Worm (Caenorhabditis elegans): ENCODE data around the gene srr-8.

The srr-8 gene

DNA sequence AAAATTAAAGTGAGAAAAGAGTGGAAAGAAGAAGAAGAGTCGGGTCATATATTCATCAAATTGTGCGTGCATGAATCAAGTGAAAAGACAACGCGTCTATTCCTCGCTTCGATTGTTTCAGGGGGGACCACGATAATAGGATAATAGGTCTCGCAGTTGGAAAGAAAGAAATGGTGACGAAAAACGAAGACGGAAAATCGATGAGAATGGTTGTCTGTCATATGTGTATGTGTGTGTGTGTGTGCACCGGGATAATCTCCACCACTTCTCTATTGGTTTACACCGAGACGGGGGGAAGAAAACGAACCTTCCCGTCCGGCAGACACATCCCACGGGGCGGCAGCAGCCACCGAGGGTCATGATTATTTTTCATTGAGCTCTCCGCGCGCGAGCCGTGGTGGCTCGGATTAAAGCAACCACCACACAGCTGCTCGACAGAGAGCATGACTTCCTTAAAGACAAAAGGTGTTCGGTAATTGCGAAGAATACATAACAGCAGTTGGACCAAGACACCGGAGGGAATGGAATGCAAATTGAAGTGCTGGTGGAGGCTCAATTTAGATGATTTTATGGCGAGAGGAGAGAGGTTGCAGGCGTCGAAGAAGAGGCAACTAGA, 37.4 kb upstream of the srr-8 start (continued):
- no peak for TF ChIP-seq ztf-16 (tag; optimal IDR thresholded peaks at IDR 0.05)
- TF ChIP-seq ceh-14 (tag; optimal IDR thresholded peaks at IDR 0.05): no peak
- TF ChIP-seq fax-1 (tag; optimal IDR thresholded peaks at IDR 0.05): no peak
- peak; percentile 39 for TF ChIP-seq ceh-18 (tag; optimal IDR thresholded peaks at IDR 0.05)
- TF ChIP-seq madf-2 (tag; optimal IDR thresholded peaks at IDR 0.05): no peak
- peak; percentile 57 for TF ChIP-seq ceh-31 (tag; optimal IDR thresholded peaks at IDR 0.05)
- TF ChIP-seq K02D7.2 (tag; optimal IDR thresholded peaks at IDR 0.05): no peak
- TF ChIP-seq elt-2 (tag; optimal IDR thresholded peaks at IDR 0.05): no peak
- TF ChIP-seq pha-4 (tag; optimal IDR thresholded peaks at IDR 0.05): no peak
- no peak for TF ChIP-seq K09A11.1 (tag; optimal IDR thresholded peaks at IDR 0.05; ENCODE audit: insufficient read depth)
- peak; percentile 51 for TF ChIP-seq ceh-2 (tag; optimal IDR thresholded peaks at IDR 0.05)
- no peak for TF ChIP-seq ceh-6 (GFP tag; optimal IDR thresholded peaks at IDR 0.05)
- TF ChIP-seq nfya-1 (tag; optimal IDR thresholded peaks at IDR 0.05): peak; percentile 65
- TF ChIP-seq unc-42 (tag; optimal IDR thresholded peaks at IDR 0.05): peak; percentile 70

DNA sequence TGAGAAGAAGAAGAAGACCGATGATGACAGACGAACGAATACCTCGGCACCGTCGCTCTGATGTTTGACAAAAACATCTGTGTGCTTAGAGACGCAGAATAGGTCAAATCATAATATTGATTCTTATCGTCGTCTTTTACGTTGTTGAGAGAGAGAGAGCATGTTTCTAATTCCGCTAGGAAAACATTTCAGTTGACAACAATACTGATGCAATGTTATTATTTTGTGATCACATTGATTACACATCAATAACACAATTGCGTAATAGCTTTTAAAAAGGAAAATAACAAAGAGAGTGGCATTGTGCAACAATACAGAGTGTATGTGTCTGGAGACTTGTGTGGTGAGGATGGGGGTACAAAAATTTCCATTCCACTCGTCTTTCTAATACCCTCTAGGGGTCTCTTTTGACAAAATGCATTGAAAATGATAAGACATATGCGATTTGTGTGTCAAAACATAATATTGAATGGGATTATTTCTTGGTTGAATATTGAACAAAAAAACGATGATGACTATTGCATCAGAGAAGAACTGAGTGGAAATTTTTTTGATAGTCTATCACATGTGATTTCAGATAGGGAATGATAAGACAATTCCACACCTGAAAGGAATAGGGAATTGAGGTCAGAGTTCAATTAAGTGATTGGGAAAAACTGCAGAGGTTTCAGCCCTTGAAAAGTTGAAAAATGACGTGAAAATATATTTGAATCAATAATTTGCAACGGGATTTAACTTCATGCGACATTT, 36.6 kb upstream of the srr-8 start:
- peak; percentile 79 for TF ChIP-seq elt-2 (tag; optimal IDR thresholded peaks at IDR 0.05)
- no peak for TF ChIP-seq nhr-11 (tag; optimal IDR thresholded peaks at IDR 0.05)

DNA sequence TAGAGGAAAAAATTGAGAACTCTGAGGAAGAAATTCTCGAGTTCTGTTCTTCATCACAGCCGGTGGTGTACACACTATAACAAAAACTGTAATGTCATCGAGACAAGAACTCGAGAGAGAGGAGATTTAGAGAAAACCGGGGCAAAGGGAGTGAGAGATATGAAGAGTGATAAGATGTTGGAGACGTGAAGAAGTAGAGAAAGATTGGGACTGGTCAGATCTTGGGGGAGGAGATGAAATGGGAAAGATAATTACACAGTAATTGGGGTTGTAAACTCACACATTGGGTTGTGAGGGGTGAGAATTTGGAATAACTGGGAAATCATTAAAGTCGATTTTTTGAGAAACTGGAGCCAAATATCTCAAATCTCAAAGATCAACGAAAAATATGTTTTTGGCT, 35.7 kb upstream of the srr-8 start:
- no peak for TF ChIP-seq ahr-1 (tag; optimal IDR thresholded peaks at IDR 0.05)
- TF ChIP-seq rnt-1 (tag; optimal IDR thresholded peaks at IDR 0.05): no peak
- no peak for TF ChIP-seq nhr-232 (tag; optimal IDR thresholded peaks at IDR 0.05)
- TF ChIP-seq ttx-3 (tag; optimal IDR thresholded peaks at IDR 0.05): no peak

DNA sequence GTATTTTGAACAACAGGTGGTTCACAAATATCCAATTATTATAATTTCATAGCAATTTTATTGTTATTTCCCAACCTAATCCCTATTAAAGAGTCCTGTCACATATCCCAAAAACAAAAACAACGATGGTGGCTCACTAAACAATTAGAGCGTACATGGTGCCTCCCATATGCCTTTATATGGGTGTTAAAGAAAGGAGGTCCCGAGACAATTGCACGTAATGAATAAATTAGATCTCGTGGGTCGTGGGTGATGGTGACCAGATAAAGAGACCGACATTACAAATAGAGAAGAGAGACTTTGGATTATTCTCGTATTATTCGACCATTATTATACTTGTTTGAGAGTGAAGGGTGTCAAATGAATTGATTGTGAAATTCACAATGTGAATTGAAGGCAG, 34.2 kb upstream of the srr-8 start:
- TF ChIP-seq sox-2 (GFP tag; IDR thresholded peaks at IDR 0.05) (peak; percentile 28; the same call in 1 of the 2 replicates), ceh-31 (tag; optimal IDR thresholded peaks at IDR 0.05) (peak; percentile 78), tbx-2 (tag; optimal IDR thresholded peaks at IDR 0.05) (peak; percentile 2), fkh-10 (GFP tag; optimal IDR thresholded peaks at IDR 0.05) (no peak), hlh-30 (tag; optimal IDR thresholded peaks at IDR 0.05; ENCODE audit: insufficient read depth) (peak; percentile 50), pha-4 (tag; optimal IDR thresholded peaks at IDR 0.05) (no peak), unc-42 (tag; optimal IDR thresholded peaks at IDR 0.05) (peak; percentile 97), ceh-18 (tag; optimal IDR thresholded peaks at IDR 0.05) (no peak), ref-2 (tag; optimal IDR thresholded peaks at IDR 0.05) (peak; percentile 27)

DNA sequence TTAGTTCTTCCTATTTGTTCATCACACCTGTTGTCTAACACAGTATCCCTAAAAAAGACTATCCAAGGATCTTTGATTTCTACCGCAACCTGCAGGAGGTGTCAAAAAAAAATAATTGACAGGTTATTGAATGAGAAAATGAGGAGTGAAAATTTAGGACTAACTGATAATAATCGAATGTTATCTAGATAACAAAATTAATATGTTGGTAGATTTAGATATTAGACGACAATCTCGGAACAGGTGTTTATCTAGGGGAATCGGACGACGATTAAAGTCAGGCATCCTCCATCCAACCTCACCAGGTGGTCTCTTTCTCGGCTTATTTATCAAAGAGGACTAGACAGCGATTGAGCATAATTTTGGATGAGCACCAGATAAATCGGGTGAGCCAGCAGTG, 32.7 kb upstream of the srr-8 start:
- TF ChIP-seq ceh-6 (GFP tag; optimal IDR thresholded peaks at IDR 0.05) (no peak), ceh-48 (tag; optimal IDR thresholded peaks at IDR 0.05) (no peak), ceh-24 (tag; optimal IDR thresholded peaks at IDR 0.05) (no peak), sox-4 (tag; optimal IDR thresholded peaks at IDR 0.05) (no peak), rnt-1 (tag; optimal IDR thresholded peaks at IDR 0.05) (no peak), pqm-1 (tag; optimal IDR thresholded peaks at IDR 0.05) (no peak), unc-42 (tag; optimal IDR thresholded peaks at IDR 0.05) (no peak), ahr-1 (tag; optimal IDR thresholded peaks at IDR 0.05) (no peak), sox-2 (GFP tag; IDR thresholded peaks at IDR 0.05) (no peak), K09A11.1 (tag; optimal IDR thresholded peaks at IDR 0.05; ENCODE audit: insufficient read depth) (no peak), dve-1 (tag; optimal IDR thresholded peaks at IDR 0.05) (no peak), fkh-10 (GFP tag; optimal IDR thresholded peaks at IDR 0.05) (no peak), Y22D7AL.16 (tag; optimal IDR thresholded peaks at IDR 0.05) (no peak), pha-2 (tag; optimal IDR thresholded peaks at IDR 0.05) (no peak), ttx-3 (tag; optimal IDR thresholded peaks at IDR 0.05) (no peak), ceh-18 (tag; optimal IDR thresholded peaks at IDR 0.05) (no peak), tbx-7 (tag; optimal IDR thresholded peaks at IDR 0.05) (no peak), hlh-13 (GFP tag; optimal IDR thresholded peaks at IDR 0.05) (no peak)

All from whole organism, late embryonic.